Worm (Caenorhabditis elegans) whole organism, young adult: ENCODE measurements around the gene T28F3.11.

ENCODE experiments used
- D2030.7 ChIP-seq: fragments of 200-800 bp; sonication (Bioruptor generic); IDR thresholded peaks from 2 replicates; pipeline ENCODE4 v1.3.6; 2022; ENCODE audit warnings: missing genetic modification reagents, missing genetic modification characterization, missing compliant biosample characterization
- F23B12.7 ChIP-seq: sonication (generic microtip); optimal IDR thresholded peaks from 2 replicates; lab custom pipeline; 2017; ENCODE audit warnings: missing genetic modification characterization, mild to moderate bottlenecking, missing compliant biosample characterization, antibody characterized with exemption, moderate library complexity; ENCODE audit not compliant: insufficient read depth
- F37B4.10 ChIP-seq: fragments of 200-800 bp; sonication (Bioruptor generic); IDR thresholded peaks from 2 replicates; pipeline ENCODE4 v1.3.6; 2022; ENCODE audit warnings: missing genetic modification characterization, missing compliant biosample characterization
- F55B11.4 ChIP-seq: sonication (generic microtip); optimal IDR thresholded peaks from 2 replicates; lab custom pipeline; 2016; ENCODE audit warnings: missing compliant biosample characterization, missing genetic modification characterization, borderline replicate concordance; ENCODE audit not compliant: insufficient read depth
- T26A5.8 ChIP-seq: sonication (generic microtip); optimal IDR thresholded peaks from 2 replicates; lab custom pipeline; 2016; ENCODE audit warnings: missing genetic modification characterization, missing compliant biosample characterization
- Y53G8AR.9 ChIP-seq: fragments of 200-800 bp; sonication (Bioruptor generic); conservative IDR thresholded peaks from 2 replicates; pipeline ENCODE4 v1.3.6; 2022; ENCODE audit warnings: missing genetic modification reagents, missing genetic modification characterization, missing compliant biosample characterization
- Y67H2A.10 ChIP-seq: fragments of 200-800 bp; sonication (Bioruptor generic); conservative IDR thresholded peaks from 2 replicates; pipeline ENCODE4 v1.3.6; 2022; ENCODE audit warnings: missing genetic modification reagents, missing genetic modification characterization, missing compliant biosample characterization
- ama-1 ChIP-seq, 3 experiments: fragments of 150-350 bp in 1 of 3; sonication (generic microtip) in 2 of 3; optimal IDR thresholded peaks; 2 replicates each; lab custom pipeline; 2014 to 2018; ENCODE audit warnings: missing biosample characterization in 2 of 3, missing genetic modification characterization in 2 of 3, missing genetic modification reagents in 2 of 3
- atf-7 ChIP-seq: sonication (generic microtip); optimal IDR thresholded peaks from 2 replicates; lab custom pipeline; 2017; ENCODE audit warnings: mild to moderate bottlenecking, missing genetic modification characterization, missing compliant biosample characterization
- athp-1 ChIP-seq: sonication (generic microtip); optimal IDR thresholded peaks from 2 replicates; lab custom pipeline; 2017; ENCODE audit warnings: mild to moderate bottlenecking, missing genetic modification characterization, missing compliant biosample characterization
- ccch-3 ChIP-seq: fragments of 200-800 bp; sonication (Bioruptor generic); optimal IDR thresholded peaks from 2 replicates; lab custom pipeline; 2018; ENCODE audit warnings: mild to moderate bottlenecking, missing genetic modification characterization, missing compliant biosample characterization
- cebp-1 ChIP-seq, 2 experiments: fragments of 200-800 bp in 1 of 2; sonication (Bioruptor generic) in 1 of 2; sonication (generic microtip) in 1 of 2; IDR thresholded peaks in 1 of 2; optimal IDR thresholded peaks in 1 of 2; 2 replicates each; pipeline versions ENCODE4 v1.3.6 to Lab custom; 2017 to 2022; ENCODE audit warnings: missing compliant biosample characterization in 2 of 2, missing genetic modification characterization in 2 of 2, mild to moderate bottlenecking in 1 of 2, missing genetic modification reagents in 1 of 2, moderate library complexity in 1 of 2
- ceh-79 ChIP-seq: sonication (generic microtip); optimal IDR thresholded peaks from 2 replicates; lab custom pipeline; 2017; ENCODE audit warnings: mild to moderate bottlenecking, missing genetic modification characterization, missing compliant biosample characterization
- dox-1 ChIP-seq: fragments of 200-800 bp; sonication (Bioruptor generic); IDR thresholded peaks from 2 replicates; pipeline ENCODE4 v1.3.6; 2022; ENCODE audit warnings: missing genetic modification reagents, missing genetic modification characterization, missing compliant biosample characterization
- dpff-1 ChIP-seq: sonication (generic microtip); optimal IDR thresholded peaks from 2 replicates; lab custom pipeline; 2017; ENCODE audit warnings: mild to moderate bottlenecking, missing genetic modification characterization, missing compliant biosample characterization
- dpl-1 ChIP-seq: fragments of 150-350 bp; optimal IDR thresholded peaks from 2 replicates; lab custom pipeline; 2014; ENCODE audit warnings: missing biosample characterization, missing genetic modification reagents, missing genetic modification characterization
- egrh-3 ChIP-seq: fragments of 200-800 bp; sonication (Bioruptor generic); IDR thresholded peaks from 2 replicates; pipeline ENCODE4 v1.3.6; 2022; ENCODE audit warnings: missing genetic modification reagents, missing genetic modification characterization, missing compliant biosample characterization
- ekl-4 ChIP-seq: fragments of 200-800 bp; sonication (Bioruptor generic); IDR thresholded peaks from 2 replicates; pipeline ENCODE4 v1.3.6; 2022; ENCODE audit warnings: missing genetic modification reagents, missing genetic modification characterization, missing compliant biosample characterization
- hlh-26 ChIP-seq: fragments of 200-800 bp; sonication (Bioruptor generic); conservative IDR thresholded peaks from 2 replicates; pipeline ENCODE4 v1.3.6; 2022; ENCODE audit warnings: missing genetic modification reagents, missing genetic modification characterization, missing compliant biosample characterization
- hmg-20 ChIP-seq: fragments of 200-800 bp; sonication (Bioruptor generic); IDR thresholded peaks from 2 replicates; pipeline ENCODE4 v1.3.6; 2022; ENCODE audit warnings: missing genetic modification reagents, missing genetic modification characterization, missing compliant biosample characterization
- lag-1 ChIP-seq: fragments of 200-800 bp; sonication (Bioruptor generic); IDR thresholded peaks from 2 replicates; pipeline ENCODE4 v1.3.6; 2022; ENCODE audit warnings: missing genetic modification reagents, missing genetic modification characterization, missing compliant biosample characterization
- lin-35 ChIP-seq, 3 experiments: fragments of 150-350 bp in 2 of 3; sonication (generic microtip) in 1 of 3; optimal IDR thresholded peaks; 2 replicates each; lab custom pipeline; 2014 to 2018; ENCODE audit warnings: missing biosample characterization in 3 of 3, missing genetic modification characterization in 3 of 3, missing genetic modification reagents in 3 of 3
- lin-40 ChIP-seq: sonication (generic microtip); optimal IDR thresholded peaks from 2 replicates; lab custom pipeline; 2016; ENCODE audit warnings: missing genetic modification characterization, mild to moderate bottlenecking, missing compliant biosample characterization, missing genotype, missing genetic modification reagents
- lir-1 ChIP-seq: fragments of 200-800 bp; sonication (Bioruptor generic); conservative IDR thresholded peaks from 2 replicates; pipeline ENCODE4 v1.3.6; 2022; ENCODE audit warnings: missing genetic modification reagents, missing genetic modification characterization, missing compliant biosample characterization
- lsl-1 ChIP-seq: fragments of 200-800 bp; sonication (Bioruptor generic); optimal IDR thresholded peaks from 2 replicates; lab custom pipeline; 2018; ENCODE audit warnings: mild to moderate bottlenecking, missing genetic modification characterization, moderate library complexity, missing compliant biosample characterization
- madf-3 ChIP-seq: fragments of 200-800 bp; sonication (Bioruptor generic); IDR thresholded peaks from 2 replicates; pipeline ENCODE4 v1.3.6; 2022; ENCODE audit warnings: missing genetic modification reagents, missing genetic modification characterization, missing compliant biosample characterization
- nfya-2 ChIP-seq: fragments of 200-800 bp; sonication (Bioruptor generic); IDR thresholded peaks from 2 replicates; pipeline ENCODE4 v1.3.6; 2022; ENCODE audit warnings: missing genetic modification reagents, missing genetic modification characterization, missing compliant biosample characterization
- nfyb-1 ChIP-seq: fragments of 200-800 bp; sonication (Bioruptor generic); IDR thresholded peaks from 2 replicates; pipeline ENCODE4 v1.3.6; 2022; ENCODE audit warnings: missing genetic modification reagents, missing genetic modification characterization, missing compliant biosample characterization
- nhr-120 ChIP-seq: fragments of 200-800 bp; sonication (Bioruptor generic); IDR thresholded peaks from 2 replicates; pipeline ENCODE4 v1.3.6; 2022; ENCODE audit warnings: missing genetic modification characterization, missing compliant biosample characterization
- nhr-80 ChIP-seq: sonication (generic microtip); optimal IDR thresholded peaks from 2 replicates; lab custom pipeline; 2016; ENCODE audit warnings: missing genetic modification characterization, missing compliant biosample characterization
- pbrm-1 ChIP-seq: fragments of 200-800 bp; sonication (Bioruptor generic); IDR thresholded peaks from 2 replicates; pipeline ENCODE4 v1.3.6; 2022; ENCODE audit warnings: missing genetic modification reagents, missing genetic modification characterization, missing compliant biosample characterization
- rpc-1 ChIP-seq, 2 experiments: fragments of 150-350 bp in 1 of 2; sonication (generic microtip) in 1 of 2; optimal IDR thresholded peaks; 2 replicates each; lab custom pipeline; 2014 to 2018; ENCODE audit warnings: missing biosample characterization in 1 of 2, missing genetic modification characterization in 1 of 2, missing genetic modification reagents in 1 of 2, missing genotype in 1 of 2
- sdz-38 ChIP-seq: sonication (generic microtip); optimal IDR thresholded peaks from 2 replicates; lab custom pipeline; 2016; ENCODE audit warnings: missing genotype, missing genetic modification characterization, missing compliant biosample characterization
- tlf-1 ChIP-seq: fragments of 200-800 bp; sonication (Bioruptor generic); optimal IDR thresholded peaks from 2 replicates; lab custom pipeline; 2018; ENCODE audit warnings: mild to moderate bottlenecking, missing genetic modification characterization, missing compliant biosample characterization
- zfh-2 ChIP-seq: fragments of 200-800 bp; sonication (Bioruptor generic); conservative IDR thresholded peaks from 2 replicates; pipeline ENCODE4 v1.3.6; 2022; ENCODE audit warnings: missing genetic modification reagents, missing genetic modification characterization, missing compliant biosample characterization
- zim-3 ChIP-seq: sonication (generic microtip); optimal IDR thresholded peaks from 2 replicates; lab custom pipeline; 2017; ENCODE audit warnings: mild to moderate bottlenecking, missing genetic modification characterization, moderate library complexity, missing compliant biosample characterization
- ztf-22 ChIP-seq: fragments of 200-800 bp; sonication (Bioruptor generic); optimal IDR thresholded peaks from 2 replicates; lab custom pipeline; 2018; ENCODE audit warnings: mild to moderate bottlenecking, missing genetic modification characterization, moderate library complexity, missing compliant biosample characterization
- ztf-26 ChIP-seq: sonication (generic microtip); optimal IDR thresholded peaks from 2 replicates; lab custom pipeline; 2017; ENCODE audit warnings: missing genetic modification characterization, missing compliant biosample characterization
- ztf-3 ChIP-seq: fragments of 200-800 bp; sonication (Bioruptor generic); optimal IDR thresholded peaks from 2 replicates; lab custom pipeline; 2018; ENCODE audit warnings: mild to moderate bottlenecking, missing genetic modification characterization, missing compliant biosample characterization

Gene T28F3.11

ce11 chrIV:17279592-17280440, 11.7 kb downstream of the T28F3.11 start (continued):
- TF ChIP-seq rpc-1 (optimal IDR thresholded peaks at IDR 0.05; lab: Kevin White, UChicago) (no peak), rpc-1 (tag; optimal IDR thresholded peaks at IDR 0.05; lab: Kevin White, UChicago) (no peak), nhr-80 (tag; lab: Kevin White, UChicago) (no peak), T26A5.8 (no peak), Y67H2A.10 (no peak), madf-3 (peak; percentile 79), dpff-1 (tag; lab: Kevin White, UChicago) (no peak), ztf-22 (GFP tag; lab: Kevin White, UChicago) (no peak), zim-3 (no peak), lin-35 (GFP tag; optimal IDR thresholded peaks at IDR 0.05; lab: Kevin White, UChicago) (no peak), lir-1 (GFP tag; lab: Robert Waterston, UW) (no peak), dox-1 (GFP tag; lab: Robert Waterston, UW) (peak; percentile 4), D2030.7 (GFP tag; lab: Robert Waterston, UW) (no peak; the same call in 1 of the 2 replicates), atf-7 (tag; lab: Kevin White, UChicago) (peak; percentile 30), F23B12.7 (tag; lab: Kevin White, UChicago) (no peak), pbrm-1 (GFP tag; lab: Robert Waterston, UW) (peak; percentile 23), zfh-2 (GFP tag; lab: Robert Waterston, UW) (peak; percentile 68), F55B11.4 (tag; lab: Kevin White, UChicago) (no peak), tlf-1 (GFP tag; lab: Kevin White, UChicago) (no peak), F37B4.10 (no peak), lag-1 (GFP tag; lab: Robert Waterston, UW) (no peak), ama-1 (optimal IDR thresholded peaks at IDR 0.05; lab: Kevin White, UChicago) (peak; percentile 22), ama-1 (GFP tag; optimal IDR thresholded peaks at IDR 0.05; lab: Kevin White, UChicago) (no peak), ccch-3 (no peak), athp-1 (peak; percentile 52), lsl-1 (GFP tag; lab: Kevin White, UChicago) (peak; percentile 37), dpl-1 (GFP tag; lab: Kevin White, UChicago) (no peak), lin-40 (tag; lab: Kevin White, UChicago) (no peak), nfyb-1 (0 out of 2 replicates have a peak, but pooled peaks have one; percentile 9), nhr-120 (no peak), hlh-26 (GFP tag; lab: Robert Waterston, UW) (no peak), ztf-26 (tag; lab: Kevin White, UChicago) (no peak), ceh-79 (tag; lab: Kevin White, UChicago) (no peak), nfya-2 (GFP tag; lab: Robert Waterston, UW) (0 out of 2 replicates have a peak, but pooled peaks have one; percentile 24), ekl-4 (peak; percentile 60; the same call in 1 of the 2 replicates), Y53G8AR.9 (GFP tag; lab: Robert Waterston, UW) (peak; percentile 70), egrh-3 (no peak), cebp-1 (GFP tag; IDR thresholded peaks at IDR 0.05; lab: Robert Waterston, UW) (peak; percentile 7; the same call in 1 of the 2 replicates), cebp-1 (tag; optimal IDR thresholded peaks at IDR 0.05; lab: Kevin White, UChicago) (peak; percentile 33), sdz-38 (tag; lab: Kevin White, UChicago) (no peak), ztf-3 (GFP tag; lab: Kevin White, UChicago) (no peak), hmg-20 (no peak)
